Fruit fly (Drosophila melanogaster) whole organism, prepupa: ENCODE results near the gene CG11162.

ENCODE experiments used
- Blimp-1 ChIP-seq: fragments of 200-800 bp; sonication (Bioruptor generic); optimal IDR thresholded peaks from 3 replicates; lab custom pipeline; 2017; ENCODE audit warnings: missing biosample characterization, missing genetic modification characterization, mild to moderate bottlenecking, moderate library complexity, missing genetic modification reagents
- CG10631 ChIP-seq: fragments of 200-800 bp; sonication (Bioruptor generic); optimal IDR thresholded peaks from 2 replicates; lab custom pipeline; 2016; ENCODE audit warnings: missing biosample characterization, missing genetic modification characterization
- CG10669 ChIP-seq: fragments of 200-800 bp; sonication (Bioruptor generic); optimal IDR thresholded peaks from 3 replicates; lab custom pipeline; 2018; ENCODE audit warnings: missing biosample characterization, mild to moderate bottlenecking, missing genetic modification characterization, moderate library complexity
- CG11294 ChIP-seq: fragments of 200-800 bp; sonication (Bioruptor generic); IDR thresholded peaks from 2 replicates; pipeline ENCODE4 v1.3.6; 2022; ENCODE audit warnings: missing biosample characterization, missing genetic modification characterization
- CG11762 ChIP-seq: fragments of 200-800 bp; sonication (Bioruptor generic); optimal IDR thresholded peaks from 3 replicates; lab custom pipeline; 2016; ENCODE audit warnings: missing biosample characterization, missing genetic modification characterization; ENCODE audit not compliant: insufficient read depth
- CG15336 ChIP-seq: fragments of 200-800 bp; sonication (Bioruptor generic); IDR thresholded peaks from 2 replicates; pipeline ENCODE4 v1.3.6; 2022; ENCODE audit warnings: missing biosample characterization, missing genetic modification characterization
- CG1621 ChIP-seq: fragments of 200-800 bp; sonication (Bioruptor generic); optimal IDR thresholded peaks from 3 replicates; lab custom pipeline; 2018; ENCODE audit warnings: missing biosample characterization, mild to moderate bottlenecking, missing genetic modification characterization
- CG16779 ChIP-seq: fragments of 200-800 bp; sonication (Bioruptor generic); optimal IDR thresholded peaks from 3 replicates; lab custom pipeline; 2017; ENCODE audit warnings: missing biosample characterization, mild to moderate bottlenecking, missing genetic modification characterization
- CG3032 ChIP-seq: fragments of 200-800 bp; optimal IDR thresholded peaks from 2 replicates; lab custom pipeline; 2019; ENCODE audit warnings: missing biosample characterization, mild to moderate bottlenecking, missing genetic modification characterization, moderate library complexity
- CG31627 ChIP-seq: fragments of 200-800 bp; sonication (Bioruptor generic); optimal IDR thresholded peaks from 3 replicates; lab custom pipeline; 2016; ENCODE audit warnings: missing biosample characterization, missing genetic modification characterization
- CG32006 ChIP-seq: fragments of 200-800 bp; sonication (Bioruptor generic); optimal IDR thresholded peaks from 3 replicates; lab custom pipeline; 2017; ENCODE audit warnings: missing biosample characterization, mild to moderate bottlenecking, missing genetic modification characterization
- CG34406 ChIP-seq: fragments of 200-800 bp; sonication (Bioruptor generic); optimal IDR thresholded peaks from 3 replicates; lab custom pipeline; 2016; ENCODE audit warnings: missing biosample characterization, missing genetic modification characterization
- CG4318 ChIP-seq: fragments of 200-800 bp; sonication (Bioruptor generic); optimal IDR thresholded peaks from 3 replicates; lab custom pipeline; 2017; ENCODE audit warnings: missing biosample characterization, mild to moderate bottlenecking, missing genetic modification characterization
- CG6163 ChIP-seq: fragments of 200-800 bp; sonication (Bioruptor generic); IDR thresholded peaks from 3 replicates; pipeline ENCODE4 v1.3.6; 2022; ENCODE audit warnings: missing biosample characterization, missing genetic modification characterization
- CG6276 ChIP-seq: fragments of 200-800 bp; sonication (Bioruptor generic); optimal IDR thresholded peaks from 2 replicates; lab custom pipeline; 2017; ENCODE audit warnings: missing biosample characterization, mild to moderate bottlenecking, missing genetic modification characterization
- CG6792 ChIP-seq: fragments of 200-800 bp; sonication (Bioruptor generic); optimal IDR thresholded peaks from 3 replicates; lab custom pipeline; 2016; ENCODE audit warnings: missing biosample characterization, missing genetic modification characterization
- CG6808 ChIP-seq: fragments of 200-800 bp; sonication (Bioruptor generic); optimal IDR thresholded peaks from 3 replicates; lab custom pipeline; 2017; ENCODE audit warnings: missing biosample characterization, missing genetic modification characterization, mild to moderate bottlenecking, moderate library complexity, missing genetic modification reagents
- CG6854 ChIP-seq: fragments of 200-800 bp; sonication (Bioruptor generic); optimal IDR thresholded peaks from 2 replicates; lab custom pipeline; 2017; ENCODE audit warnings: missing biosample characterization, mild to moderate bottlenecking, missing genetic modification characterization
- CG7368 ChIP-seq: fragments of 200-800 bp; sonication (Bioruptor generic); optimal IDR thresholded peaks from 3 replicates; lab custom pipeline; 2016; ENCODE audit warnings: missing biosample characterization, missing genetic modification characterization
- CG8319 ChIP-seq: fragments of 200-800 bp; sonication (Bioruptor generic); optimal IDR thresholded peaks from 3 replicates; lab custom pipeline; 2016; ENCODE audit warnings: missing biosample characterization, missing genetic modification characterization
- CG8632 ChIP-seq: fragments of 200-800 bp; sonication (Bioruptor generic); optimal IDR thresholded peaks from 3 replicates; lab custom pipeline; 2016; ENCODE audit warnings: missing biosample characterization, missing genetic modification characterization
- CG9139 ChIP-seq: fragments of 200-800 bp; sonication (Bioruptor generic); optimal IDR thresholded peaks from 3 replicates; lab custom pipeline; 2017; ENCODE audit warnings: missing biosample characterization, mild to moderate bottlenecking, missing genetic modification characterization
- Eip75B ChIP-seq: fragments of 200-800 bp; sonication (Bioruptor generic); optimal IDR thresholded peaks from 3 replicates; lab custom pipeline; 2016; ENCODE audit warnings: missing biosample characterization, missing genetic modification characterization
- Eip78C ChIP-seq: fragments of 200-800 bp; sonication (Bioruptor generic); peaks from one replicate; lab custom pipeline; 2016; ENCODE audit warnings: missing biosample characterization, missing genetic modification characterization
- Eip93F ChIP-seq: fragments of 200-800 bp; sonication (Bioruptor generic); optimal IDR thresholded peaks from 2 replicates; lab custom pipeline; 2016; ENCODE audit warnings: missing biosample characterization, mild to moderate bottlenecking, missing genetic modification characterization
- Ets21C ChIP-seq: fragments of 200-800 bp; sonication (Bioruptor generic); optimal IDR thresholded peaks from 3 replicates; lab custom pipeline; 2016; ENCODE audit warnings: missing biosample characterization, missing genetic modification characterization
- Ets96B ChIP-seq: fragments of 200-800 bp; optimal IDR thresholded peaks from 2 replicates; lab custom pipeline; 2019; ENCODE audit warnings: missing biosample characterization, mild to moderate bottlenecking, missing genetic modification characterization, moderate library complexity
- Hr38 ChIP-seq: sonication (Bioruptor generic); optimal IDR thresholded peaks from 2 replicates; lab custom pipeline; 2016; ENCODE audit warnings: missing biosample characterization, missing genetic modification characterization
- Hr39 ChIP-seq: fragments of 200-800 bp; sonication (Bioruptor generic); optimal IDR thresholded peaks from 2 replicates; lab custom pipeline; 2016; ENCODE audit warnings: missing biosample characterization, missing genetic modification characterization
- Hr4 ChIP-seq: fragments of 200-800 bp; sonication (Bioruptor generic); optimal IDR thresholded peaks from 3 replicates; lab custom pipeline; 2016; ENCODE audit warnings: missing biosample characterization, missing genetic modification characterization
- Lpt ChIP-seq: fragments of 200-800 bp; sonication (Bioruptor generic); optimal IDR thresholded peaks from 3 replicates; lab custom pipeline; 2016; ENCODE audit warnings: missing biosample characterization, missing genetic modification characterization
- Met ChIP-seq: fragments of 200-800 bp; sonication (Bioruptor generic); optimal IDR thresholded peaks from 3 replicates; lab custom pipeline; 2016; ENCODE audit warnings: missing biosample characterization, missing genetic modification characterization
- OdsH ChIP-seq: fragments of 200-800 bp; sonication (Bioruptor generic); optimal IDR thresholded peaks from 3 replicates; lab custom pipeline; 2016; ENCODE audit warnings: missing biosample characterization, missing genetic modification characterization
- Smox ChIP-seq: fragments of 200-800 bp; sonication (Bioruptor generic); optimal IDR thresholded peaks from 3 replicates; lab custom pipeline; 2016; ENCODE audit warnings: missing biosample characterization, missing genetic modification characterization
- Sox102F ChIP-seq: fragments of 200-800 bp; sonication (Bioruptor generic); optimal IDR thresholded peaks from 2 replicates; lab custom pipeline; 2016; ENCODE audit warnings: missing biosample characterization, mild to moderate bottlenecking, missing genetic modification characterization
- achi ChIP-seq: fragments of 200-800 bp; sonication (Bioruptor generic); optimal IDR thresholded peaks from 3 replicates; lab custom pipeline; 2016; ENCODE audit warnings: missing biosample characterization, missing genetic modification characterization
- acj6 ChIP-seq: fragments of 200-800 bp; sonication (Bioruptor generic); optimal IDR thresholded peaks from 3 replicates; lab custom pipeline; 2016; ENCODE audit warnings: missing biosample characterization, missing genetic modification characterization
- cyc ChIP-seq: fragments of 200-800 bp; sonication (Bioruptor generic); optimal IDR thresholded peaks from 3 replicates; lab custom pipeline; 2016; ENCODE audit warnings: missing biosample characterization, missing genetic modification characterization
- dac ChIP-seq: fragments of 200-800 bp; sonication (Bioruptor generic); optimal IDR thresholded peaks from 2 replicates; lab custom pipeline; 2017; ENCODE audit warnings: missing biosample characterization, mild to moderate bottlenecking, missing genetic modification characterization
- eg ChIP-seq: fragments of 200-800 bp; sonication (Bioruptor generic); IDR thresholded peaks from 3 replicates; pipeline ENCODE4 v1.3.6; 2022; ENCODE audit warnings: missing biosample characterization, missing genetic modification characterization
- esn ChIP-seq: fragments of 200-800 bp; sonication (Bioruptor generic); optimal IDR thresholded peaks from 2 replicates; lab custom pipeline; 2016; ENCODE audit warnings: missing biosample characterization, mild to moderate bottlenecking, missing genetic modification characterization, moderate library complexity
- fd85E ChIP-seq: fragments of 200-800 bp; sonication (Bioruptor generic); optimal IDR thresholded peaks from 3 replicates; lab custom pipeline; 2016; ENCODE audit warnings: missing biosample characterization, missing genetic modification characterization
- fkh ChIP-seq: fragments of 200-800 bp; sonication (Bioruptor generic); optimal IDR thresholded peaks from 3 replicates; lab custom pipeline; 2017; ENCODE audit warnings: missing biosample characterization, mild to moderate bottlenecking, missing genetic modification characterization, moderate library complexity
- net ChIP-seq: fragments of 200-800 bp; sonication (Bioruptor generic); optimal IDR thresholded peaks from 3 replicates; lab custom pipeline; 2016; ENCODE audit warnings: missing biosample characterization, missing genetic modification characterization
- pdm3 ChIP-seq: fragments of 200-800 bp; sonication (Bioruptor generic); optimal IDR thresholded peaks from 3 replicates; lab custom pipeline; 2016; ENCODE audit warnings: missing biosample characterization, missing genetic modification characterization
- salr ChIP-seq, 2 experiments: fragments of 200-800 bp; sonication (Bioruptor generic); optimal IDR thresholded peaks; 3 replicates each; lab custom pipeline; 2016 to 2018; ENCODE audit warnings: missing biosample characterization in 2 of 2, missing genetic modification characterization in 2 of 2, mild to moderate bottlenecking in 1 of 2
- spab ChIP-seq: fragments of 200-800 bp; sonication (Bioruptor generic); optimal IDR thresholded peaks from 2 replicates; lab custom pipeline; 2017; ENCODE audit warnings: missing biosample characterization, mild to moderate bottlenecking, missing genetic modification characterization, missing genetic modification reagents
- ss ChIP-seq, 2 experiments: fragments of 200-800 bp; sonication (Bioruptor generic); optimal IDR thresholded peaks; 2 replicates in 1 of 2; 3 replicates in 1 of 2; lab custom pipeline; 2017 to 2018; ENCODE audit warnings: mild to moderate bottlenecking in 2 of 2, missing biosample characterization in 2 of 2, missing genetic modification characterization in 2 of 2, moderate library complexity in 1 of 2
- topi ChIP-seq: fragments of 200-800 bp; sonication (Bioruptor generic); optimal IDR thresholded peaks from 3 replicates; lab custom pipeline; 2016; ENCODE audit warnings: missing biosample characterization, missing genetic modification characterization
- vri ChIP-seq: fragments of 200-800 bp; sonication (Bioruptor generic); optimal IDR thresholded peaks from 3 replicates; lab custom pipeline; 2016; ENCODE audit warnings: missing biosample characterization, mild to moderate bottlenecking, missing genetic modification characterization

Gene CG11162

dm6 chrX:13639998-13640691 lies 36.5 kb upstream of the CG11162 start:
- TF ChIP-seq Eip75B (peak; percentile 98), CG16779 (tag; lab: Kevin White, UChicago) (peak; percentile 97), CG8319 (GFP tag; lab: Kevin White, UChicago) (peak; percentile 97), Sox102F (GFP tag; lab: Kevin White, UChicago) (peak; percentile 96), CG9139 (GFP tag; lab: Kevin White, UChicago) (peak; percentile 94), acj6 (GFP tag; lab: Kevin White, UChicago) (peak; percentile 98), Hr38 (GFP tag; lab: Kevin White, UChicago) (peak; percentile 92), eg (GFP tag; lab: Robert Waterston, UW) (peak; percentile 99), vri (peak; percentile 90), CG34406 (peak; percentile 98), Met (GFP tag; lab: Kevin White, UChicago) (peak; percentile 95), topi (GFP tag; lab: Kevin White, UChicago) (peak; percentile 97), CG10669 (GFP tag; lab: Kevin White, UChicago) (peak; percentile 98), CG6276 (GFP tag; lab: Kevin White, UChicago) (peak; percentile 99), salr (GFP tag; optimal IDR thresholded peaks at IDR 0.05; lab: Kevin White, UChicago) (peak; percentile 96 to 97), spab (peak; percentile 97), Ets21C (GFP tag; lab: Kevin White, UChicago) (peak; percentile 91), esn (GFP tag; lab: Kevin White, UChicago) (peak; percentile 93), Hr4 (GFP tag; lab: Kevin White, UChicago) (peak; percentile 99), CG10631 (peak; percentile 97), CG6808 (peak; percentile 94), Blimp-1 (GFP tag; lab: Kevin White, UChicago) (peak; percentile 64), Eip93F (GFP tag; lab: Kevin White, UChicago) (peak; percentile 83), CG7368 (GFP tag; lab: Kevin White, UChicago) (peak; percentile 99), achi (GFP tag; lab: Kevin White, UChicago) (peak; percentile 98), OdsH (GFP tag; lab: Kevin White, UChicago) (peak; percentile 98), CG4318 (GFP tag; lab: Kevin White, UChicago) (peak; percentile 98), fd85E (peak; percentile 97), pdm3 (GFP tag; lab: Kevin White, UChicago) (peak; percentile 99), CG11762 (GFP tag; lab: Kevin White, UChicago) (peak; percentile 98), Hr39 (GFP tag; lab: Kevin White, UChicago) (peak; percentile 95), CG6792 (peak; percentile 98), CG15336 (peak; percentile 99), CG11294 (GFP tag; lab: Robert Waterston, UW) (peak; percentile 97), Ets96B (tag; lab: Kevin White, UChicago) (peak; percentile 98), net (GFP tag; lab: Kevin White, UChicago) (peak; percentile 99), Lpt (GFP tag; lab: Kevin White, UChicago) (peak; percentile 98), CG31627 (GFP tag; lab: Kevin White, UChicago) (peak; percentile 91), cyc (GFP tag; lab: Kevin White, UChicago) (peak; percentile 93), dac (GFP tag; lab: Kevin White, UChicago) (peak; percentile 98), Smox (GFP tag; lab: Kevin White, UChicago) (peak; percentile 94), CG3032 (tag; lab: Kevin White, UChicago) (peak; percentile 95), CG32006 (GFP tag; lab: Kevin White, UChicago) (peak; percentile 98), CG1621 (tag; lab: Kevin White, UChicago) (peak; percentile 98), CG6854 (peak; percentile 86), Eip78C (GFP tag; lab: Kevin White, UChicago) (peak; percentile 100), CG6163 (GFP tag; lab: Robert Waterston, UW) (peak; percentile 99), fkh (GFP tag; lab: Kevin White, UChicago) (peak; percentile 98), ss (GFP tag; optimal IDR thresholded peaks at IDR 0.05; lab: Kevin White, UChicago) (peak; percentile 98), CG8632 (peak; percentile 98)
